Worm (Caenorhabditis elegans) whole organism, L1 larva: ENCODE results near the gene Y48A6B.9.

ENCODE experiments used
- ama-1 ChIP-seq: fragments of 150-350 bp; optimal IDR thresholded peaks from 2 replicates; lab custom pipeline; 2014
- nhr-11 ChIP-seq: fragments of 150-350 bp; optimal IDR thresholded peaks from 2 replicates; lab custom pipeline; 2014; ENCODE audit warnings: missing biosample characterization, missing genetic modification characterization
- nhr-12 ChIP-seq: sonication (generic microtip); optimal IDR thresholded peaks from 2 replicates; lab custom pipeline; 2017; ENCODE audit warnings: missing biosample characterization, missing genetic modification characterization
- nhr-237 ChIP-seq: fragments of 150-350 bp; optimal IDR thresholded peaks from 2 replicates; lab custom pipeline; 2014; ENCODE audit warnings: missing biosample characterization, missing genetic modification characterization
- nhr-76 ChIP-seq: sonication (generic microtip); optimal IDR thresholded peaks from 2 replicates; lab custom pipeline; 2017; ENCODE audit warnings: missing biosample characterization, missing genetic modification characterization
- nhr-77 ChIP-seq: fragments of 150-350 bp; optimal IDR thresholded peaks from 2 replicates; lab custom pipeline; 2014; ENCODE audit warnings: missing biosample characterization, missing genetic modification characterization
- nhr-84 ChIP-seq: sonication (generic microtip); optimal IDR thresholded peaks from 2 replicates; lab custom pipeline; 2017; ENCODE audit warnings: missing biosample characterization, missing genetic modification characterization
- pax-3 ChIP-seq: fragments of 200-800 bp; sonication (Bioruptor generic); optimal IDR thresholded peaks from 2 replicates; lab custom pipeline; 2018; ENCODE audit warnings: mild to moderate bottlenecking, missing genetic modification characterization, moderate library complexity, missing compliant biosample characterization
- unc-130 ChIP-seq: fragments of 150-350 bp; optimal IDR thresholded peaks from 2 replicates; lab custom pipeline; 2017; ENCODE audit warnings: missing biosample characterization, missing genetic modification characterization, inconsistent platforms

DNA sequence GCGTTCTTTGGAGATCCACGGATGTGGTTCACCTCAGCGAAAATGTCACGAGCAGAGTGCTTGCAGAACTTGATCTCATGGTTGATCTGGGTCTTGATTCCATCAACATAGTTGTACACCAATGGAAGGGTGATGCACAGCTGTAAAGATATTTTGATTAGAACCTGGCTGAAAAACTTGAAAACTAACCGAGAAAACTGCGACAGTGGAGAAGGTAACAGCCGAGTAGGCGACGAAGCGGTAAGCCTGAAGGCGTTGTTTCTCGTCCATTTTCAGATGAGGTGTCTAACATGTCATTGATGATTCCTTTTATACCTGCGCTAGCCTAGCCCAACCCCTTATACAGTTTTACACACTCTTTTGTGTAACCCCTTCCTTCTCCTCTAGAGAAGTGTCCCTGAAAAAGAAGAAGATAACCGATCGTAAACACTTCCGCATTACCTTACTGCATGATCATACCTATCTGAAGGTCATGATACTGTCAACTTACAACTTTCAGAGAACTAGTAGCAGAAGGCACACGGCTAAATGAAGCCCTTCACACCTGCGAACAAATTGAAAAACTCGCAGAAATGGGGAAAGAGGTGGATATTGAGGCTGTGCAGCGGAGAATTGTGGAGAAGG lies 45.3 kb upstream of the Y48A6B.9 start, which contains the start of gene col-94:
- TF ChIP-seq pax-3 (no peak), nhr-84 (tag; lab: Kevin White, UChicago) (no peak), unc-130 (tag; lab: Kevin White, UChicago) (no peak), nhr-11 (tag; lab: Kevin White, UChicago) (no peak), nhr-12 (tag; lab: Kevin White, UChicago) (no peak), nhr-76 (tag; lab: Kevin White, UChicago) (no peak), nhr-237 (tag; lab: Kevin White, UChicago) (no peak), nhr-77 (tag; lab: Kevin White, UChicago) (no peak), ama-1 (lab: Kevin White, UChicago) (no peak)
